Worm (Caenorhabditis elegans): Measurements from ENCODE around the gene ced-8.

DNA sequence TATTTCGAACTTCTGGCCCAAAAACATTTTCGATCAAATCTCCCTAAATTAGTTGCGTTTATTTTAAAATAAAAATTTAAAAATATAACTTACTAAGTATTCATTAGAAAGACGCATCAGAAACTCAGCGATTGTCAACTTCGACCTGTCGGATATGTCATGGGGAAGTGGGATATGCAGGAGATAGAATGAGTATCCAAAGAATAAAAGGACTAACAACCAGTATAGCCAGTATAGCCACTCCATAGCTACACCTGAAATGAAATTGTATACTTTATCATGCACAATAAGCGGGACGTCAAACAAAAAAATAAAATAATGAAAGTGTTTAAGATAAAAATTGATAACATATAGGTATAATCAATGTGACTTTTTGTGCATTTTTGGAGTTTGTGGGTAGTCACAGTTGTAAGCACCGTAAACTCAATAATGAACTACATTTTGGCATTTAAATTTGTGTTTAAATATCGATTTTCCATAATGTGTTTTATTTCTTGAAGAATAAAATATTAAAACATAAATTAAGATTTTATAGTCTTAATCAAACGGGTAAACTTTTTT lies 46.4 kb upstream of the ced-8 start, which contains the start of gene F16F9.4:
- TF ChIP-seq dmd-9 (GFP tag; IDR thresholded peaks at IDR 0.05), result no peak
- no peak for TF ChIP-seq ceh-62 (tag; optimal IDR thresholded peaks at IDR 0.05)
- TF ChIP-seq ceh-82 (tag; optimal IDR thresholded peaks at IDR 0.05), result no peak
- no peak for TF ChIP-seq T20F7.1 (GFP tag; optimal IDR thresholded peaks at IDR 0.05)
- TF ChIP-seq lim-7 (GFP tag; IDR thresholded peaks at IDR 0.05), result no peak
- TF ChIP-seq pha-4 (GFP tag; IDR thresholded peaks at IDR 0.05), result no peak
- TF ChIP-seq pha-4 (tag; optimal IDR thresholded peaks at IDR 0.05), result no peak
- no peak for TF ChIP-seq arid-1 (GFP tag; conservative IDR thresholded peaks at IDR 0.05)
- no peak for TF ChIP-seq zip-11 (GFP tag; IDR thresholded peaks at IDR 0.05)
- TF ChIP-seq unc-39 (tag; optimal IDR thresholded peaks at IDR 0.05), result no peak
- no peak for TF ChIP-seq F49E8.2 (tag; optimal IDR thresholded peaks at IDR 0.05; ENCODE audit: borderline replicate concordance)

All from whole organism, L4 larva.